Fruit fly (Drosophila melanogaster) whole organism, prepupa: Measurements from ENCODE around the gene zetaCOP.

Experiments
- Blimp-1 ChIP-seq: fragments of 200-800 bp; sonication (Bioruptor generic); optimal IDR thresholded peaks from 3 replicates; lab custom pipeline; 2017; ENCODE audit warnings: missing biosample characterization, missing genetic modification characterization, mild to moderate bottlenecking, moderate library complexity, missing genetic modification reagents
- CG10631 ChIP-seq: fragments of 200-800 bp; sonication (Bioruptor generic); optimal IDR thresholded peaks from 2 replicates; lab custom pipeline; 2016; ENCODE audit warnings: missing biosample characterization, missing genetic modification characterization
- CG10669 ChIP-seq: fragments of 200-800 bp; sonication (Bioruptor generic); optimal IDR thresholded peaks from 3 replicates; lab custom pipeline; 2018; ENCODE audit warnings: missing biosample characterization, mild to moderate bottlenecking, missing genetic modification characterization, moderate library complexity
- CG11294 ChIP-seq: fragments of 200-800 bp; sonication (Bioruptor generic); IDR thresholded peaks from 2 replicates; pipeline ENCODE4 v1.3.6; 2022; ENCODE audit warnings: missing biosample characterization, missing genetic modification characterization
- CG11762 ChIP-seq: fragments of 200-800 bp; sonication (Bioruptor generic); optimal IDR thresholded peaks from 3 replicates; lab custom pipeline; 2016; ENCODE audit warnings: missing biosample characterization, missing genetic modification characterization; ENCODE audit not compliant: insufficient read depth
- CG15336 ChIP-seq: fragments of 200-800 bp; sonication (Bioruptor generic); IDR thresholded peaks from 2 replicates; pipeline ENCODE4 v1.3.6; 2022; ENCODE audit warnings: missing biosample characterization, missing genetic modification characterization
- CG3032 ChIP-seq: fragments of 200-800 bp; optimal IDR thresholded peaks from 2 replicates; lab custom pipeline; 2019; ENCODE audit warnings: missing biosample characterization, mild to moderate bottlenecking, missing genetic modification characterization, moderate library complexity
- CG31627 ChIP-seq: fragments of 200-800 bp; sonication (Bioruptor generic); optimal IDR thresholded peaks from 3 replicates; lab custom pipeline; 2016; ENCODE audit warnings: missing biosample characterization, missing genetic modification characterization
- CG32006 ChIP-seq: fragments of 200-800 bp; sonication (Bioruptor generic); optimal IDR thresholded peaks from 3 replicates; lab custom pipeline; 2017; ENCODE audit warnings: missing biosample characterization, mild to moderate bottlenecking, missing genetic modification characterization
- CG34406 ChIP-seq: fragments of 200-800 bp; sonication (Bioruptor generic); optimal IDR thresholded peaks from 3 replicates; lab custom pipeline; 2016; ENCODE audit warnings: missing biosample characterization, missing genetic modification characterization
- CG3919 ChIP-seq: fragments of 200-800 bp; sonication (Bioruptor generic); optimal IDR thresholded peaks from 3 replicates; lab custom pipeline; 2016; ENCODE audit warnings: missing biosample characterization, missing genetic modification characterization
- CG4318 ChIP-seq: fragments of 200-800 bp; sonication (Bioruptor generic); optimal IDR thresholded peaks from 3 replicates; lab custom pipeline; 2017; ENCODE audit warnings: missing biosample characterization, mild to moderate bottlenecking, missing genetic modification characterization
- CG6276 ChIP-seq: fragments of 200-800 bp; sonication (Bioruptor generic); optimal IDR thresholded peaks from 2 replicates; lab custom pipeline; 2017; ENCODE audit warnings: missing biosample characterization, mild to moderate bottlenecking, missing genetic modification characterization
- CG6808 ChIP-seq: fragments of 200-800 bp; sonication (Bioruptor generic); optimal IDR thresholded peaks from 3 replicates; lab custom pipeline; 2017; ENCODE audit warnings: missing biosample characterization, missing genetic modification characterization, mild to moderate bottlenecking, moderate library complexity, missing genetic modification reagents
- CG7368 ChIP-seq: fragments of 200-800 bp; sonication (Bioruptor generic); optimal IDR thresholded peaks from 3 replicates; lab custom pipeline; 2016; ENCODE audit warnings: missing biosample characterization, missing genetic modification characterization
- CG8319 ChIP-seq: fragments of 200-800 bp; sonication (Bioruptor generic); optimal IDR thresholded peaks from 3 replicates; lab custom pipeline; 2016; ENCODE audit warnings: missing biosample characterization, missing genetic modification characterization
- CG8632 ChIP-seq: fragments of 200-800 bp; sonication (Bioruptor generic); optimal IDR thresholded peaks from 3 replicates; lab custom pipeline; 2016; ENCODE audit warnings: missing biosample characterization, missing genetic modification characterization
- CG9139 ChIP-seq: fragments of 200-800 bp; sonication (Bioruptor generic); optimal IDR thresholded peaks from 3 replicates; lab custom pipeline; 2017; ENCODE audit warnings: missing biosample characterization, mild to moderate bottlenecking, missing genetic modification characterization
- Eip78C ChIP-seq: fragments of 200-800 bp; sonication (Bioruptor generic); peaks from one replicate; lab custom pipeline; 2016; ENCODE audit warnings: missing biosample characterization, missing genetic modification characterization
- Eip93F ChIP-seq: fragments of 200-800 bp; sonication (Bioruptor generic); optimal IDR thresholded peaks from 2 replicates; lab custom pipeline; 2016; ENCODE audit warnings: missing biosample characterization, mild to moderate bottlenecking, missing genetic modification characterization
- Ets96B ChIP-seq: fragments of 200-800 bp; optimal IDR thresholded peaks from 2 replicates; lab custom pipeline; 2019; ENCODE audit warnings: missing biosample characterization, mild to moderate bottlenecking, missing genetic modification characterization, moderate library complexity
- Hr38 ChIP-seq: sonication (Bioruptor generic); optimal IDR thresholded peaks from 2 replicates; lab custom pipeline; 2016; ENCODE audit warnings: missing biosample characterization, missing genetic modification characterization
- Hr39 ChIP-seq: fragments of 200-800 bp; sonication (Bioruptor generic); optimal IDR thresholded peaks from 2 replicates; lab custom pipeline; 2016; ENCODE audit warnings: missing biosample characterization, missing genetic modification characterization
- Lpt ChIP-seq: fragments of 200-800 bp; sonication (Bioruptor generic); optimal IDR thresholded peaks from 3 replicates; lab custom pipeline; 2016; ENCODE audit warnings: missing biosample characterization, missing genetic modification characterization
- OdsH ChIP-seq: fragments of 200-800 bp; sonication (Bioruptor generic); optimal IDR thresholded peaks from 3 replicates; lab custom pipeline; 2016; ENCODE audit warnings: missing biosample characterization, missing genetic modification characterization
- Sox14 ChIP-seq: fragments of 200-800 bp; sonication (Bioruptor generic); optimal IDR thresholded peaks from 3 replicates; lab custom pipeline; 2016; ENCODE audit warnings: missing biosample characterization, missing genetic modification characterization
- Sox15 ChIP-seq: fragments of 200-800 bp; sonication (Bioruptor generic); optimal IDR thresholded peaks from 3 replicates; lab custom pipeline; 2016; ENCODE audit warnings: missing biosample characterization, missing genetic modification characterization
- achi ChIP-seq: fragments of 200-800 bp; sonication (Bioruptor generic); optimal IDR thresholded peaks from 3 replicates; lab custom pipeline; 2016; ENCODE audit warnings: missing biosample characterization, missing genetic modification characterization
- acj6 ChIP-seq: fragments of 200-800 bp; sonication (Bioruptor generic); optimal IDR thresholded peaks from 3 replicates; lab custom pipeline; 2016; ENCODE audit warnings: missing biosample characterization, missing genetic modification characterization
- dac ChIP-seq: fragments of 200-800 bp; sonication (Bioruptor generic); optimal IDR thresholded peaks from 2 replicates; lab custom pipeline; 2017; ENCODE audit warnings: missing biosample characterization, mild to moderate bottlenecking, missing genetic modification characterization
- dsx ChIP-seq: fragments of 200-800 bp; optimal IDR thresholded peaks from 3 replicates; lab custom pipeline; 2019; ENCODE audit warnings: missing biosample characterization, mild to moderate bottlenecking, missing genetic modification characterization, moderate library complexity; ENCODE audit not compliant: poor library complexity, severe bottlenecking
- eg ChIP-seq: fragments of 200-800 bp; sonication (Bioruptor generic); IDR thresholded peaks from 3 replicates; pipeline ENCODE4 v1.3.6; 2022; ENCODE audit warnings: missing biosample characterization, missing genetic modification characterization
- esn ChIP-seq: fragments of 200-800 bp; sonication (Bioruptor generic); optimal IDR thresholded peaks from 2 replicates; lab custom pipeline; 2016; ENCODE audit warnings: missing biosample characterization, mild to moderate bottlenecking, missing genetic modification characterization, moderate library complexity
- fkh ChIP-seq: fragments of 200-800 bp; sonication (Bioruptor generic); optimal IDR thresholded peaks from 3 replicates; lab custom pipeline; 2017; ENCODE audit warnings: missing biosample characterization, mild to moderate bottlenecking, missing genetic modification characterization, moderate library complexity
- lz ChIP-seq: fragments of 200-800 bp; sonication (Bioruptor generic); optimal IDR thresholded peaks from 3 replicates; lab custom pipeline; 2016; ENCODE audit warnings: missing biosample characterization, missing genetic modification characterization
- ss ChIP-seq, 2 experiments: fragments of 200-800 bp; sonication (Bioruptor generic); optimal IDR thresholded peaks; 2 replicates in 1 of 2; 3 replicates in 1 of 2; lab custom pipeline; 2017 to 2018; ENCODE audit warnings: mild to moderate bottlenecking in 2 of 2, missing biosample characterization in 2 of 2, missing genetic modification characterization in 2 of 2, moderate library complexity in 1 of 2
- vri ChIP-seq: fragments of 200-800 bp; sonication (Bioruptor generic); optimal IDR thresholded peaks from 3 replicates; lab custom pipeline; 2016; ENCODE audit warnings: missing biosample characterization, mild to moderate bottlenecking, missing genetic modification characterization

The zetaCOP gene

DNA sequence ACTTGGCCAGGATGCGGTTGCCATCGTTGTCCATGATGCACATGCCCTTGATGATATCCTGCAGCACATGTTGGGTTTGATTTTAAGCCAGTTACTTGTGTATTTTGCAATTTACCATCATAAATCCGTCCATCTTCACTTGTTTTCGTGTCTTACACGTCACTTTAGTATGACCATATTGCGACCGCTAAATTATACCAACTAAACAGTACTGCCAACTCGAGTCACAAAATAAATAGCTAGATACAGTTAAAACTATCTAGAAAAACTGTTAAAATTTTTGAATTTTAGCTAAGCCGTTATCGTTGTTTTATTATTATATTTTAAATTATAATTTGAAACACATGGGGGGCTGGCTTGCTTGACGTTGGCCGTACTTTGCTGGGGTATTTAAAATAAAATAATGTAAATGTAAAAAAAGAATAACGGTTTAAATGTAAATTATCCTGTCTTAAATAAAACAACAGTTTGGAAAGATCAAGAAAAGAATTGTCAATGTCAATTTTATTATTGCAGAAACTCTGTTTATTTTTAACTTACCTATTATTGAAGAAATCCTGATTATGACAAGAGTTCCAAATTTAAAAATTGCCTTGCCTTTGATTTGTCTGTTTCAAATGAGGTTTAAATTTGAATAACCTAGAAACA lies at the start of gene zetaCOP, which contains the start of gene CG13032:
Gene zetaCOP, minus strand, starts transcription at position 189 of the 648 bp plus-strand sequence.
Gene CG13032, plus strand, starts transcription at position 598 of the 648 bp plus-strand sequence.
- TF ChIP-seq CG8319 (no peak), dac (GFP tag; lab: Kevin White, UChicago) (no peak), fkh (no peak), Hr38 (GFP tag; lab: Kevin White, UChicago) (no peak), lz (GFP tag; lab: Kevin White, UChicago) (no peak), eg (GFP tag; lab: Robert Waterston, UW) (no peak), CG9139 (GFP tag; lab: Kevin White, UChicago) (no peak), Ets96B (tag; lab: Kevin White, UChicago) (no peak), CG4318 (GFP tag; lab: Kevin White, UChicago) (no peak), Hr39 (GFP tag; lab: Kevin White, UChicago) (no peak), achi (GFP tag; lab: Kevin White, UChicago) (no peak), Sox15 (no peak), Eip78C (GFP tag; lab: Kevin White, UChicago) (no peak), OdsH (no peak), esn (GFP tag; lab: Kevin White, UChicago) (no peak), Sox14 (no peak), vri (no peak), CG7368 (GFP tag; lab: Kevin White, UChicago) (no peak), Blimp-1 (GFP tag; lab: Kevin White, UChicago) (no peak)

dm6 chr3L:16714193-16714538 lies 40.8 kb upstream of the zetaCOP start:
- peak; percentile 9 for TF ChIP-seq CG31627 (GFP tag; lab: Kevin White, UChicago)
- no peak for TF ChIP-seq CG11294 (GFP tag; lab: Robert Waterston, UW)
- TF ChIP-seq fkh = peak; percentile 92
- 0 out of 2 replicates have a peak, but pooled peaks have one; percentile 37 for TF ChIP-seq CG15336 (GFP tag; lab: Robert Waterston, UW)
- TF ChIP-seq CG34406 (GFP tag; lab: Kevin White, UChicago) = no peak
- no peak for TF ChIP-seq CG6808 (GFP tag; lab: Kevin White, UChicago)
- TF ChIP-seq acj6 (GFP tag; lab: Kevin White, UChicago) = no peak

DNA sequence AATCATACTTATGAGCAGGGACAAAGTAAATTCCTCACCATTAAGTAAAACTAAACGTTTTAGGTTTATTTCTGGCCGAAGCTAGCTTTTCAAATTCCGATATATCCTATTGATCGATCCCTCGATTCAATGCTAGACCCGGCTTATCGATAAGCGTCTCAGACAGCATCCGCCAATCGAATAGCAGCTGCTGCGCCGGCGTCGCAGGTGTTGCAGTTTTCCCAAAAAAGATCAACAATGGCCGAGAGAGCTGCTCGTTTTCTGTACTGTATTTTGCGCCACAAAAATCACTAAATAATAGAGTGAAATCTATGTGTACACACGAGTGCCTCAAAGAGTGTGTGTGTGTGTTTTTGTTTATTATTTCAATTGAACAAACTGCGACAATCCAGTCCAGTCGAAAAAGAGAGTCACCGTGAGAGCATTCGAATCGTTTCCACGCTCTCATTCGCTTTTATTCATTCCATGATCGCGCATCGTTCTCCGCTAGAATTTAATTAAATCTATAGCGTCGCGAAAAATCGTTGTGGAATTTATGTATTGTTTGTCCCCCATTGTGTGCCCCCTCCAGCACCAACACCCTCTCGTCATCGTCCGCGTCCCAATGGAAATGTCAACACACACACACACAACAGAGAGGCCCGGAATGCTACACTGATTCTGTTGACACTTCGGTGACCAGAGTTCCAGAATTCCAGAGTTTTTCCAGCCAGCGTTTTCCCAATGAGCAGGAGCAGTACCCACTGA lies 40.3 kb upstream of the zetaCOP start:
- TF ChIP-seq ss (GFP tag; optimal IDR thresholded peaks at IDR 0.05; lab: Kevin White, UChicago) (no peak), CG3032 (tag; lab: Kevin White, UChicago) (no peak), eg (GFP tag; lab: Robert Waterston, UW) (no peak), CG6276 (GFP tag; lab: Kevin White, UChicago) (no peak), CG15336 (GFP tag; lab: Robert Waterston, UW) (no peak), CG32006 (GFP tag; lab: Kevin White, UChicago) (no peak), Eip78C (GFP tag; lab: Kevin White, UChicago) (no peak), Sox14 (no peak), CG8319 (no peak), CG10669 (no peak), CG4318 (GFP tag; lab: Kevin White, UChicago) (no peak)

DNA sequence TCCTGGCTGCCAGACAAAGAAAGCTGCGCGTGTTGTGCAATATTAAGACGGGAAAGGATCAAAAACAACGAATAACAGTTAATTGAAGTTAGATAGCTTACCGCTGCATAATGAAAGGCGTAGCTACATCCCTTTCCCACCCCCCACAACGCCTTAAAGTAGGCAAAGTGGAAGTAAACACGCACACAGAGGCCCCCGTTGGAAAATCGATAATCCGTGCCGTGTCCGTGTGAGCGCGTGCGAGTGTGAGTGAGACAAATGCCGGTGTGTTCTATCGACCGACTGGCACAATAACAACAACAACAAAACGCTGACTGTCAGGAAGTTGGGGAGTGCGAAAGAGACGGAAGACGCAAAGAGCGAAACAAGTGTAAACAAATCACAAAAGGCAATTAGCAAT lies 39.0 kb upstream of the zetaCOP start:
- no peak for TF ChIP-seq achi (GFP tag; lab: Kevin White, UChicago)
- TF ChIP-seq Hr38 (GFP tag; lab: Kevin White, UChicago) = no peak
- TF ChIP-seq CG8632 (GFP tag; lab: Kevin White, UChicago) = no peak
- no peak for TF ChIP-seq CG10631 (GFP tag; lab: Kevin White, UChicago)
- no peak for TF ChIP-seq CG31627 (GFP tag; lab: Kevin White, UChicago)
- no peak for TF ChIP-seq dsx (GFP tag; lab: Kevin White, UChicago)
- TF ChIP-seq CG11762 = no peak
- no peak for TF ChIP-seq CG32006 (GFP tag; lab: Kevin White, UChicago)
- TF ChIP-seq CG15336 (GFP tag; lab: Robert Waterston, UW) = no peak; the same call in 1 of the 2 replicates
- TF ChIP-seq Eip78C (GFP tag; lab: Kevin White, UChicago) = no peak
- no peak for TF ChIP-seq ss (GFP tag; optimal IDR thresholded peaks at IDR 0.05; lab: Kevin White, UChicago)
- no peak for TF ChIP-seq Eip93F (GFP tag; lab: Kevin White, UChicago)
- no peak for TF ChIP-seq Sox15
- TF ChIP-seq Lpt (GFP tag; lab: Kevin White, UChicago) = no peak
- no peak for TF ChIP-seq CG8319
- no peak for TF ChIP-seq CG3919 (GFP tag; lab: Kevin White, UChicago)
- TF ChIP-seq, all 60 proteins: peak for 0
